Fruit fly (Drosophila melanogaster): ENCODE measurements around the gene Acbp3.
A peak's percentile ranks its signal among the peaks of the same experiment; 100 is the strongest.

The Acbp3 gene

dm6 chr3L:7151521-7152465 lies 21.1 kb downstream of the Acbp3 start (continued):
- TF ChIP-seq ind (GFP tag; optimal IDR thresholded peaks at IDR 0.05): peak; percentile 39
- TF ChIP-seq mam (GFP tag; optimal IDR thresholded peaks at IDR 0.05): no peak
- no peak for TF ChIP-seq CG34376 (GFP tag; optimal IDR thresholded peaks at IDR 0.05)
- no peak for TF ChIP-seq Dad (GFP tag; optimal IDR thresholded peaks at IDR 0.05)
- no peak for TF ChIP-seq CG11085 (GFP tag; IDR thresholded peaks at IDR 0.05)
- no peak for TF ChIP-seq HHEX (GFP tag; optimal IDR thresholded peaks at IDR 0.05)
- peak; percentile 70 for TF ChIP-seq fd96Cb (tag; optimal IDR thresholded peaks at IDR 0.05)
- peak; percentile 66 for TF ChIP-seq trem (tag; optimal IDR thresholded peaks at IDR 0.05)
- no peak for TF ChIP-seq Fer2 (tag; optimal IDR thresholded peaks at IDR 0.05)
- no peak for TF ChIP-seq CG14441 (GFP tag; IDR thresholded peaks at IDR 0.05)
- no peak for TF ChIP-seq fd3F (GFP tag; optimal IDR thresholded peaks at IDR 0.05)
- peak; percentile 23 for TF ChIP-seq Mad (GFP tag; optimal IDR thresholded peaks at IDR 0.05)
- TF ChIP-seq CG1529 (GFP tag; optimal IDR thresholded peaks at IDR 0.05): peak; percentile 59
- TF ChIP-seq CG6254 (GFP tag; optimal IDR thresholded peaks at IDR 0.05): peak; percentile 2
- peak; percentile 28 for TF ChIP-seq CG12942 (GFP tag; optimal IDR thresholded peaks at IDR 0.05)
- TF ChIP-seq danr (GFP tag; IDR thresholded peaks at IDR 0.05): no peak; the same call in 1 of the 2 replicates
- TF ChIP-seq jigr1 (GFP tag; IDR thresholded peaks at IDR 0.05): 0 out of 3 replicates have a peak, but pooled peaks have one; percentile 23
- peak; percentile 33; the same call in 1 of the 2 replicates for TF ChIP-seq aop (GFP tag; IDR thresholded peaks at IDR 0.05)
- TF ChIP-seq Max (GFP tag; optimal IDR thresholded peaks at IDR 0.05): no peak
- TF ChIP-seq Fer3 (tag; optimal IDR thresholded peaks at IDR 0.05): no peak
- TF ChIP-seq Ssrp (tag; optimal IDR thresholded peaks at IDR 0.05): peak; percentile 66
- TF ChIP-seq toy (GFP tag; IDR thresholded peaks at IDR 0.05): no peak
- peak; percentile 5 for TF ChIP-seq CG12155 (GFP tag; optimal IDR thresholded peaks at IDR 0.05)
- no peak for TF ChIP-seq CTCF (GFP tag; optimal IDR thresholded peaks at IDR 0.05)
- no peak; the same call in 1 of the 2 replicates for TF ChIP-seq E2f2 (GFP tag; IDR thresholded peaks at IDR 0.05)
- no peak for TF ChIP-seq CG2120 (GFP tag; optimal IDR thresholded peaks at IDR 0.05)
- no peak for TF ChIP-seq luna (GFP tag; optimal IDR thresholded peaks at IDR 0.05)
- TF ChIP-seq CG15011 (GFP tag; optimal IDR thresholded peaks at IDR 0.05): no peak
- no peak for TF ChIP-seq CG3995 (GFP tag; optimal IDR thresholded peaks at IDR 0.05)
- peak; percentile 56 for TF ChIP-seq ATbp (GFP tag; optimal IDR thresholded peaks at IDR 0.05)
- no peak for TF ChIP-seq sqz (GFP tag; optimal IDR thresholded peaks at IDR 0.05)
- no peak for TF ChIP-seq scrt (GFP tag; optimal IDR thresholded peaks at IDR 0.05)
- TF ChIP-seq emc (GFP tag; optimal IDR thresholded peaks at IDR 0.05): no peak
- peak; percentile 19 for TF ChIP-seq CG10654 (GFP tag; optimal IDR thresholded peaks at IDR 0.05)
- TF ChIP-seq ara (GFP tag; IDR thresholded peaks at IDR 0.05): peak; percentile 85
- no peak for TF ChIP-seq Atf6 (GFP tag; IDR thresholded peaks at IDR 0.05)
- no peak; the same call in 1 of the 2 replicates for TF ChIP-seq ro (GFP tag; IDR thresholded peaks at IDR 0.05)
- TF ChIP-seq MTF-1 (GFP tag; optimal IDR thresholded peaks at IDR 0.05; ENCODE audit: borderline replicate concordance): no peak
- peak; percentile 90 for TF ChIP-seq Xrp1 (GFP tag; IDR thresholded peaks at IDR 0.05)
- no peak for TF ChIP-seq Myb (GFP tag; optimal IDR thresholded peaks at IDR 0.05)
- TF ChIP-seq Tbp (GFP tag; optimal IDR thresholded peaks at IDR 0.05): no peak
- TF ChIP-seq zfh1 (GFP tag; IDR thresholded peaks at IDR 0.05): peak; percentile 70
- TF ChIP-seq insv (GFP tag; optimal IDR thresholded peaks at IDR 0.05): no peak
- TF ChIP-seq nom (GFP tag; optimal IDR thresholded peaks at IDR 0.05): no peak
- TF ChIP-seq cad (GFP tag; optimal IDR thresholded peaks at IDR 0.05): no peak
- peak; percentile 64 for TF ChIP-seq CG7839 (tag; optimal IDR thresholded peaks at IDR 0.05)
- no peak for TF ChIP-seq Dp (GFP tag; optimal IDR thresholded peaks at IDR 0.05)
- TF ChIP-seq CG1792 (GFP tag; optimal IDR thresholded peaks at IDR 0.05): no peak
- TF ChIP-seq CG15601 (tag; optimal IDR thresholded peaks at IDR 0.05): peak; percentile 58
- peak; percentile 28 for TF ChIP-seq CG12104 (GFP tag; optimal IDR thresholded peaks at IDR 0.05)

Data from whole organism, embryonic.